Fruit fly (Drosophila melanogaster): Measurements from ENCODE around the gene sens.

sens gene

dm6 chr3L:13412200-13412885 is 11.4 kb upstream of the sens start, which contains the start of the genes CG10222 and flr (continued):
- TF ChIP-seq exex (tag; optimal IDR thresholded peaks at IDR 0.05), result no peak
- peak; percentile 20 for TF ChIP-seq CG12104 (GFP tag; optimal IDR thresholded peaks at IDR 0.05)
- no peak for TF ChIP-seq CG6175 (GFP tag; IDR thresholded peaks at IDR 0.05)
- TF ChIP-seq CG7987 (GFP tag; optimal IDR thresholded peaks at IDR 0.05), result no peak
- peak; percentile 35 for TF ChIP-seq Nf-YC (tag; optimal IDR thresholded peaks at IDR 0.05)
- no peak for TF ChIP-seq CG15011 (GFP tag; optimal IDR thresholded peaks at IDR 0.05)
- no peak for TF ChIP-seq gcm2 (GFP tag; optimal IDR thresholded peaks at IDR 0.05)
- no peak for TF ChIP-seq cato (GFP tag; optimal IDR thresholded peaks at IDR 0.05; ENCODE audit: borderline replicate concordance)
- peak; percentile 1 for TF ChIP-seq YL-1 (GFP tag; optimal IDR thresholded peaks at IDR 0.05)
- TF ChIP-seq cwo (GFP tag; optimal IDR thresholded peaks at IDR 0.05), result no peak
- no peak for TF ChIP-seq Awh (GFP tag; IDR thresholded peaks at IDR 0.05)
- no peak for TF ChIP-seq CG11560 (tag; IDR thresholded peaks at IDR 0.05)
- no peak for TF ChIP-seq Hr3 (GFP tag; optimal IDR thresholded peaks at IDR 0.05)
- no peak for TF ChIP-seq Lim3 (GFP tag; IDR thresholded peaks at IDR 0.05)
- peak; percentile 6 for TF ChIP-seq grau (tag; optimal IDR thresholded peaks at IDR 0.05)
- peak; percentile 8 for TF ChIP-seq sug (tag; optimal IDR thresholded peaks at IDR 0.05)
- TF ChIP-seq CG4617 (GFP tag; optimal IDR thresholded peaks at IDR 0.05; ENCODE audit: borderline replicate concordance), result peak; percentile 15
- TF ChIP-seq cg (GFP tag; optimal IDR thresholded peaks at IDR 0.05), result no peak
- no peak for TF ChIP-seq Xrp1 (GFP tag; IDR thresholded peaks at IDR 0.05)
- TF ChIP-seq CG31388 (GFP tag; optimal IDR thresholded peaks at IDR 0.05), result no peak
- no peak for TF ChIP-seq CG8089 (GFP tag; optimal IDR thresholded peaks at IDR 0.05)
- no peak for TF ChIP-seq CG7372 (GFP tag; IDR thresholded peaks at IDR 0.05)
- TF ChIP-seq sisA (GFP tag; IDR thresholded peaks at IDR 0.05), result no peak
- TF ChIP-seq CG18764 (GFP tag; optimal IDR thresholded peaks at IDR 0.05), result no peak
- no peak for TF ChIP-seq Ptx1 (GFP tag; IDR thresholded peaks at IDR 0.05)
- TF ChIP-seq Meics (GFP tag; optimal IDR thresholded peaks at IDR 0.05), result peak; percentile 27
- no peak for TF ChIP-seq CG7357 (GFP tag; IDR thresholded peaks at IDR 0.05)
- no peak for TF ChIP-seq CG2202 (tag; optimal IDR thresholded peaks at IDR 0.05)
- TF ChIP-seq CG15601 (tag; optimal IDR thresholded peaks at IDR 0.05), result peak; percentile 19
- peak; percentile 45; the same call in 1 of the 2 replicates for TF ChIP-seq CG31441 (GFP tag; IDR thresholded peaks at IDR 0.05)
- no peak for TF ChIP-seq gt (GFP tag; IDR thresholded peaks at IDR 0.05)
- no peak for TF ChIP-seq CG4707 (GFP tag; optimal IDR thresholded peaks at IDR 0.05)
- TF ChIP-seq aop (GFP tag; IDR thresholded peaks at IDR 0.05), result no peak
- TF ChIP-seq Ets97D (GFP tag; optimal IDR thresholded peaks at IDR 0.05), result peak; percentile 13
- TF ChIP-seq ash1 (GFP tag; optimal IDR thresholded peaks at IDR 0.05), result no peak
- no peak for TF ChIP-seq pfk (GFP tag; optimal IDR thresholded peaks at IDR 0.05)
- TF ChIP-seq repo (GFP tag; optimal IDR thresholded peaks at IDR 0.05), result no peak
- TF ChIP-seq CG18011 (GFP tag; optimal IDR thresholded peaks at IDR 0.05), result no peak

- TF ChIP-seq CG7839 (tag; optimal IDR thresholded peaks at IDR 0.05) (peak; percentile 54), CG9817 (tag; optimal IDR thresholded peaks at IDR 0.05) (peak; percentile 48), Dref (GFP tag; IDR thresholded peaks at IDR 0.05) (no peak), CG11696 (GFP tag; IDR thresholded peaks at IDR 0.05) (no peak), CG7987 (GFP tag; optimal IDR thresholded peaks at IDR 0.05) (no peak), CG2199 (GFP tag; IDR thresholded peaks at IDR 0.05) (peak; percentile 65; the same call in 1 of the 3 replicates), CG3838 (GFP tag; optimal IDR thresholded peaks at IDR 0.05) (no peak), Awh (GFP tag; IDR thresholded peaks at IDR 0.05) (no peak), gfzf (GFP tag; optimal IDR thresholded peaks at IDR 0.05) (peak; percentile 7), unpg (GFP tag; optimal IDR thresholded peaks at IDR 0.05) (peak; percentile 13), ato (GFP tag; IDR thresholded peaks at IDR 0.05; ENCODE audit: partially characterized antibody) (no peak), crc (GFP tag; optimal IDR thresholded peaks at IDR 0.05) (no peak), CG6272 (GFP tag; IDR thresholded peaks at IDR 0.05) (no peak), ham (GFP tag; IDR thresholded peaks at IDR 0.05) (no peak), CG5245 (GFP tag; optimal IDR thresholded peaks at IDR 0.05) (peak; percentile 61), Gug (GFP tag; IDR thresholded peaks at IDR 0.05) (0 out of 4 replicates have a peak, but pooled peaks have one; percentile 16), CG13775 (GFP tag; optimal IDR thresholded peaks at IDR 0.05) (no peak)
These were observed 10.1 kb upstream of the sens start for dm6 chr3L:13410999-13411398.
